Worm (Caenorhabditis elegans) whole organism, midembryonic: ENCODE data around the gene ZC455.1.

Source experiments
- T22C8.4 ChIP-seq: fragments of 200-800 bp; sonication (Bioruptor generic); IDR thresholded peaks from 2 replicates; pipeline ENCODE4 v1.3.6; 2022; ENCODE audit warnings: missing genetic modification characterization, missing compliant biosample characterization
- cog-1 ChIP-seq: sonication (generic microtip); optimal IDR thresholded peaks from 2 replicates; lab custom pipeline; 2016; ENCODE audit warnings: missing genetic modification characterization, missing compliant biosample characterization
- flt-1 ChIP-seq: fragments of 200-800 bp; sonication (Bioruptor generic); IDR thresholded peaks from 2 replicates; pipeline ENCODE4 v1.3.6; 2022; ENCODE audit warnings: missing genetic modification characterization, missing compliant biosample characterization
- klf-2 ChIP-seq: fragments of 200-800 bp; sonication (Bioruptor generic); conservative IDR thresholded peaks from 2 replicates; pipeline ENCODE4 v1.3.6; 2022; ENCODE audit warnings: missing genetic modification reagents, missing genetic modification characterization, missing compliant biosample characterization
- med-1 ChIP-seq: sonication (generic microtip); optimal IDR thresholded peaks from 2 replicates; lab custom pipeline; 2017; ENCODE audit warnings: missing genetic modification characterization, mild to moderate bottlenecking, missing compliant biosample characterization, antibody characterized with exemption, missing genetic modification reagents; ENCODE audit not compliant: insufficient read depth
- tab-1 ChIP-seq: fragments of 200-800 bp; sonication (Bioruptor generic); IDR thresholded peaks from 2 replicates; pipeline ENCODE4 v1.3.6; 2022; ENCODE audit warnings: missing genetic modification characterization, missing compliant biosample characterization
- ztf-23 ChIP-seq: fragments of 200-800 bp; sonication (Bioruptor generic); IDR thresholded peaks from 2 replicates; pipeline ENCODE4 v1.3.6; 2022; ENCODE audit warnings: missing genetic modification reagents, missing genetic modification characterization, missing compliant biosample characterization

- TF ChIP-seq cog-1 (tag; lab: Kevin White, UChicago): no peak
- no peak for TF ChIP-seq flt-1
- no peak for TF ChIP-seq med-1 (GFP tag; lab: Kevin White, UChicago)
- no peak for TF ChIP-seq ztf-23 (GFP tag; lab: Robert Waterston, UW)
- no peak for TF ChIP-seq T22C8.4
- no peak for TF ChIP-seq tab-1 (GFP tag; lab: Robert Waterston, UW)
- TF ChIP-seq klf-2: no peak
Measured at ce11 chrV:12784861-12785260, 11.5 kb downstream of the ZC455.1 start, which contains the start of gene sre-20.
